Fruit fly (Drosophila melanogaster): ENCODE results near the gene Ir10a.

Ir10a gene

dm6 chrX:11349780-11350179 is 38.8 kb upstream of the Ir10a start, which contains the start of gene NdufV3:
Gene NdufV3 (plus strand): TSS chrX:11349998.
- TF ChIP-seq CG14655 (GFP tag; optimal IDR thresholded peaks at IDR 0.05), result no peak
- TF ChIP-seq gl (tag; optimal IDR thresholded peaks at IDR 0.05), result no peak
- TF ChIP-seq Snoo (tag; optimal IDR thresholded peaks at IDR 0.05), result no peak
- no peak for TF ChIP-seq D1 (tag; optimal IDR thresholded peaks at IDR 0.05)
- no peak for TF ChIP-seq CG4496 (GFP tag; IDR thresholded peaks at IDR 0.05)
- TF ChIP-seq CG12605 (GFP tag; IDR thresholded peaks at IDR 0.05), result no peak
- no peak for TF ChIP-seq CG8159 (tag; optimal IDR thresholded peaks at IDR 0.05)
- no peak for TF ChIP-seq CG15710 (tag; optimal IDR thresholded peaks at IDR 0.05)

- TF ChIP-seq CG17806 (tag; optimal IDR thresholded peaks at IDR 0.05), result no peak
- TF ChIP-seq Snoo (tag; optimal IDR thresholded peaks at IDR 0.05), result no peak
- no peak for TF ChIP-seq rn (GFP tag; IDR thresholded peaks at IDR 0.05)
- no peak for TF ChIP-seq fd96Ca (GFP tag; IDR thresholded peaks at IDR 0.05)
- TF ChIP-seq Ets98B (GFP tag; IDR thresholded peaks at IDR 0.05), result no peak
- TF ChIP-seq EcR (GFP tag; optimal IDR thresholded peaks at IDR 0.05), result no peak
- no peak for TF ChIP-seq Pif1B (GFP tag; optimal IDR thresholded peaks at IDR 0.05)
- no peak for TF ChIP-seq CG34367 (tag; optimal IDR thresholded peaks at IDR 0.05)
- no peak for TF ChIP-seq CG8301 (tag; optimal IDR thresholded peaks at IDR 0.05)
- TF ChIP-seq CG12605 (GFP tag; IDR thresholded peaks at IDR 0.05), result no peak
- TF ChIP-seq CG13204 (GFP tag; optimal IDR thresholded peaks at IDR 0.05), result no peak
- TF ChIP-seq D1 (tag; optimal IDR thresholded peaks at IDR 0.05), result no peak
- TF ChIP-seq CG9948 (tag; optimal IDR thresholded peaks at IDR 0.05), result no peak
- no peak for TF ChIP-seq CG8159 (tag; optimal IDR thresholded peaks at IDR 0.05)
- TF ChIP-seq CG15710 (tag; optimal IDR thresholded peaks at IDR 0.05), result no peak
- TF ChIP-seq CG4496 (GFP tag; IDR thresholded peaks at IDR 0.05), result no peak
- no peak for TF ChIP-seq CG32121 (GFP tag; IDR thresholded peaks at IDR 0.05)
Measured at dm6 chrX:11348829-11349228, 37.8 kb upstream of the Ir10a start, which contains the start of gene CG1738. Gene CG1738 (plus strand): TSS chrX:11349049.

- peak; percentile 1 for TF ChIP-seq CG15710 (tag; optimal IDR thresholded peaks at IDR 0.05)
- no peak for TF ChIP-seq Snoo (tag; optimal IDR thresholded peaks at IDR 0.05)
Measured at dm6 chrX:11347809-11348208, 36.8 kb upstream of the Ir10a start, which contains the start of the genes GCS1 and CG11756. Gene GCS1 (minus strand): TSS chrX:11348001. Gene CG11756 (plus strand): TSS chrX:11348120.

- TF ChIP-seq Pif1A (GFP tag; optimal IDR thresholded peaks at IDR 0.05) (no peak), CG15710 (tag; optimal IDR thresholded peaks at IDR 0.05) (no peak), CG17806 (tag; optimal IDR thresholded peaks at IDR 0.05) (no peak), CG9948 (tag; optimal IDR thresholded peaks at IDR 0.05) (no peak), CG10348 (GFP tag; IDR thresholded peaks at IDR 0.05) (no peak), CG8301 (tag; optimal IDR thresholded peaks at IDR 0.05) (no peak)
Measured at dm6 chrX:11342771-11343170, 31.8 kb upstream of the Ir10a start.

- TF ChIP-seq CG9948 (tag; optimal IDR thresholded peaks at IDR 0.05), result no peak
- TF ChIP-seq Pif1B (GFP tag; optimal IDR thresholded peaks at IDR 0.05), result no peak
- peak; percentile 49; the same call in 2 of the 3 replicates for TF ChIP-seq CG4496 (GFP tag; IDR thresholded peaks at IDR 0.05)
- no peak for TF ChIP-seq CG12605 (GFP tag; IDR thresholded peaks at IDR 0.05)
Measured at dm6 chrX:11342168-11342567, 31.2 kb upstream of the Ir10a start.

dm6 chrX:11340719-11341322 is 29.8 kb upstream of the Ir10a start:
- peak; percentile 5 for TF ChIP-seq CG9948 (tag; optimal IDR thresholded peaks at IDR 0.05)
- peak; percentile 26 for TF ChIP-seq CG15710 (tag; optimal IDR thresholded peaks at IDR 0.05)
- TF ChIP-seq CG12605 (GFP tag; IDR thresholded peaks at IDR 0.05), result no peak
- peak; percentile 50 for TF ChIP-seq CG14655 (GFP tag; optimal IDR thresholded peaks at IDR 0.05)
- peak; percentile 32 for TF ChIP-seq Pif1A (GFP tag; optimal IDR thresholded peaks at IDR 0.05)
- TF ChIP-seq CG17806 (tag; optimal IDR thresholded peaks at IDR 0.05), result no peak
- TF ChIP-seq D1 (tag; optimal IDR thresholded peaks at IDR 0.05), result no peak
- peak; percentile 1 for TF ChIP-seq CG8159 (tag; optimal IDR thresholded peaks at IDR 0.05)
- no peak for TF ChIP-seq fd96Ca (GFP tag; IDR thresholded peaks at IDR 0.05)
- peak; percentile 4 for TF ChIP-seq CG8301 (tag; optimal IDR thresholded peaks at IDR 0.05)
- TF ChIP-seq CG34367 (tag; optimal IDR thresholded peaks at IDR 0.05), result no peak
- no peak for TF ChIP-seq CG10348 (GFP tag; IDR thresholded peaks at IDR 0.05)
- peak; percentile 21 for TF ChIP-seq CG13204 (GFP tag; optimal IDR thresholded peaks at IDR 0.05)
- peak; percentile 26 for TF ChIP-seq EcR (GFP tag; optimal IDR thresholded peaks at IDR 0.05)
- no peak for TF ChIP-seq CG4496 (GFP tag; IDR thresholded peaks at IDR 0.05)
- no peak for TF ChIP-seq rn (GFP tag; IDR thresholded peaks at IDR 0.05)

dm6 chrX:11339868-11340548 is 29.0 kb upstream of the Ir10a start, which contains the start of the genes CG34348 and Kap3:
Gene CG34348 (plus strand): TSS chrX:11339873.
Gene Kap3 (minus strand): TSS chrX:11340084.
- TF ChIP-seq Pif1A (GFP tag; optimal IDR thresholded peaks at IDR 0.05), result peak; percentile 47
- peak; percentile 60; the same call in 1 of the 2 replicates for TF ChIP-seq CG32121 (GFP tag; IDR thresholded peaks at IDR 0.05)
- TF ChIP-seq CG34367 (tag; optimal IDR thresholded peaks at IDR 0.05), result no peak
- TF ChIP-seq CG12605 (GFP tag; IDR thresholded peaks at IDR 0.05), result peak; percentile 75
- peak; percentile 9; the same call in 1 of the 3 replicates for TF ChIP-seq CG4496 (GFP tag; IDR thresholded peaks at IDR 0.05)
- TF ChIP-seq Snoo (tag; optimal IDR thresholded peaks at IDR 0.05), result peak; percentile 40
- TF ChIP-seq Ets98B (GFP tag; IDR thresholded peaks at IDR 0.05), result no peak; the same call in 1 of the 2 replicates
- TF ChIP-seq CG14655 (GFP tag; optimal IDR thresholded peaks at IDR 0.05), result peak; percentile 19

Measured in whole organism, pupa.